Worm (Caenorhabditis elegans) whole organism, young adult: ENCODE measurements around the gene atl-1.

Experiments
- F23B12.7 ChIP-seq: sonication (generic microtip); optimal IDR thresholded peaks from 2 replicates; lab custom pipeline; 2017; ENCODE audit warnings: missing genetic modification characterization, mild to moderate bottlenecking, missing compliant biosample characterization, antibody characterized with exemption, moderate library complexity; ENCODE audit not compliant: insufficient read depth
- F37B4.10 ChIP-seq: fragments of 200-800 bp; sonication (Bioruptor generic); IDR thresholded peaks from 2 replicates; pipeline ENCODE4 v1.3.6; 2022; ENCODE audit warnings: missing genetic modification characterization, missing compliant biosample characterization
- K12H6.12 ChIP-seq: fragments of 200-800 bp; sonication (Bioruptor generic); optimal IDR thresholded peaks from 2 replicates; lab custom pipeline; 2018; ENCODE audit warnings: mild to moderate bottlenecking, missing genetic modification characterization, missing compliant biosample characterization
- T26A5.8 ChIP-seq: sonication (generic microtip); optimal IDR thresholded peaks from 2 replicates; lab custom pipeline; 2016; ENCODE audit warnings: missing genetic modification characterization, missing compliant biosample characterization
- Y56A3A.18 ChIP-seq: fragments of 200-800 bp; sonication (Bioruptor generic); IDR thresholded peaks from 2 replicates; pipeline ENCODE4 v1.3.6; 2022; ENCODE audit warnings: missing genetic modification reagents, missing genetic modification characterization, missing compliant biosample characterization
- ZK185.1 ChIP-seq: sonication (generic microtip); optimal IDR thresholded peaks from 2 replicates; lab custom pipeline; 2016; ENCODE audit warnings: mild to moderate bottlenecking, missing genetic modification characterization, missing compliant biosample characterization; ENCODE audit not compliant: poor library complexity, severe bottlenecking
- attf-5 ChIP-seq: fragments of 200-800 bp; sonication (Bioruptor generic); optimal IDR thresholded peaks from 2 replicates; lab custom pipeline; 2018; ENCODE audit warnings: mild to moderate bottlenecking, missing genetic modification characterization, missing compliant biosample characterization
- bed-2 ChIP-seq: fragments of 200-800 bp; sonication (Bioruptor generic); IDR thresholded peaks from 2 replicates; pipeline ENCODE4 v1.3.6; 2022; ENCODE audit warnings: missing genetic modification reagents, missing genetic modification characterization, missing compliant biosample characterization
- ccch-3 ChIP-seq: fragments of 200-800 bp; sonication (Bioruptor generic); optimal IDR thresholded peaks from 2 replicates; lab custom pipeline; 2018; ENCODE audit warnings: mild to moderate bottlenecking, missing genetic modification characterization, missing compliant biosample characterization
- cebp-1 ChIP-seq, 2 experiments: fragments of 200-800 bp in 1 of 2; sonication (Bioruptor generic) in 1 of 2; sonication (generic microtip) in 1 of 2; IDR thresholded peaks in 1 of 2; optimal IDR thresholded peaks in 1 of 2; 2 replicates each; pipeline versions ENCODE4 v1.3.6 to Lab custom; 2017 to 2022; ENCODE audit warnings: missing compliant biosample characterization in 2 of 2, missing genetic modification characterization in 2 of 2, mild to moderate bottlenecking in 1 of 2, missing genetic modification reagents in 1 of 2, moderate library complexity in 1 of 2
- ceh-27 ChIP-seq: fragments of 200-800 bp; sonication (Bioruptor generic); optimal IDR thresholded peaks from 2 replicates; lab custom pipeline; 2018; ENCODE audit warnings: mild to moderate bottlenecking, missing genetic modification characterization, moderate library complexity, missing compliant biosample characterization
- ceh-58 ChIP-seq: fragments of 200-800 bp; sonication (Bioruptor generic); IDR thresholded peaks from 2 replicates; pipeline ENCODE4 v1.3.6; 2022; ENCODE audit warnings: missing genetic modification characterization, missing compliant biosample characterization
- chd-7 ChIP-seq: sonication (generic microtip); optimal IDR thresholded peaks from 2 replicates; lab custom pipeline; 2016; ENCODE audit warnings: mild to moderate bottlenecking, missing genetic modification characterization, moderate library complexity, missing compliant biosample characterization
- die-1 ChIP-seq: sonication (generic microtip); optimal IDR thresholded peaks from 2 replicates; lab custom pipeline; 2016; ENCODE audit warnings: missing genotype, mild to moderate bottlenecking, missing genetic modification characterization, missing compliant biosample characterization
- dox-1 ChIP-seq: fragments of 200-800 bp; sonication (Bioruptor generic); IDR thresholded peaks from 2 replicates; pipeline ENCODE4 v1.3.6; 2022; ENCODE audit warnings: missing genetic modification reagents, missing genetic modification characterization, missing compliant biosample characterization
- efl-1 ChIP-seq: fragments of 150-350 bp; optimal IDR thresholded peaks from 2 replicates; lab custom pipeline; 2014; ENCODE audit warnings: missing biosample characterization, missing genetic modification reagents, missing genetic modification characterization
- egl-44 ChIP-seq: fragments of 200-800 bp; sonication (Bioruptor generic); IDR thresholded peaks from 2 replicates; pipeline ENCODE4 v1.3.6; 2022; ENCODE audit warnings: missing genetic modification reagents, missing genetic modification characterization, missing compliant biosample characterization
- egrh-3 ChIP-seq: fragments of 200-800 bp; sonication (Bioruptor generic); IDR thresholded peaks from 2 replicates; pipeline ENCODE4 v1.3.6; 2022; ENCODE audit warnings: missing genetic modification reagents, missing genetic modification characterization, missing compliant biosample characterization
- ets-4 ChIP-seq: fragments of 200-800 bp; sonication (Bioruptor generic); optimal IDR thresholded peaks from 2 replicates; lab custom pipeline; 2018; ENCODE audit warnings: mild to moderate bottlenecking, missing genetic modification characterization, missing compliant biosample characterization
- fkh-3 ChIP-seq: sonication (generic microtip); optimal IDR thresholded peaks from 2 replicates; lab custom pipeline; 2016; ENCODE audit warnings: mild to moderate bottlenecking, missing genetic modification characterization, missing compliant biosample characterization
- hmg-1.2 ChIP-seq: fragments of 200-800 bp; sonication (Bioruptor generic); IDR thresholded peaks from 2 replicates; pipeline ENCODE4 v1.3.6; 2022; ENCODE audit warnings: missing genetic modification reagents, missing genetic modification characterization, missing compliant biosample characterization
- hsf-1 ChIP-seq: fragments of 200-800 bp; sonication (Bioruptor generic); IDR thresholded peaks from 2 replicates; pipeline ENCODE4 v1.3.6; 2022; ENCODE audit warnings: missing genetic modification reagents, missing genetic modification characterization, missing compliant biosample characterization
- let-526 ChIP-seq: fragments of 200-800 bp; sonication (Bioruptor generic); IDR thresholded peaks from 2 replicates; pipeline ENCODE4 v1.3.6; 2022; ENCODE audit warnings: missing genetic modification reagents, missing genetic modification characterization, missing compliant biosample characterization
- lin-40 ChIP-seq: sonication (generic microtip); optimal IDR thresholded peaks from 2 replicates; lab custom pipeline; 2016; ENCODE audit warnings: missing genetic modification characterization, mild to moderate bottlenecking, missing compliant biosample characterization, missing genotype, missing genetic modification reagents
- lin-54 ChIP-seq: fragments of 200-800 bp; sonication (Bioruptor generic); optimal IDR thresholded peaks from 2 replicates; lab custom pipeline; 2018; ENCODE audit warnings: mild to moderate bottlenecking, missing genetic modification characterization, missing compliant biosample characterization
- madf-10 ChIP-seq: sonication (generic microtip); optimal IDR thresholded peaks from 2 replicates; lab custom pipeline; 2016; ENCODE audit warnings: mild to moderate bottlenecking, missing genetic modification characterization, missing compliant biosample characterization
- madf-8 ChIP-seq: fragments of 200-800 bp; sonication (Bioruptor generic); conservative IDR thresholded peaks from 2 replicates; pipeline ENCODE4 v1.3.6; 2022; ENCODE audit warnings: missing genetic modification reagents, missing genetic modification characterization, missing compliant biosample characterization
- mcd-1 ChIP-seq: fragments of 200-800 bp; sonication (Bioruptor generic); IDR thresholded peaks from 2 replicates; pipeline ENCODE4 v1.3.6; 2022; ENCODE audit warnings: missing genetic modification reagents, missing genetic modification characterization, missing compliant biosample characterization
- mxl-1 ChIP-seq: sonication (generic microtip); optimal IDR thresholded peaks from 2 replicates; lab custom pipeline; 2016; ENCODE audit warnings: missing genetic modification characterization, missing compliant biosample characterization
- nfya-1 ChIP-seq: sonication (generic microtip); optimal IDR thresholded peaks from 2 replicates; lab custom pipeline; 2017; ENCODE audit warnings: antibody characterized with exemption, missing compliant biosample characterization, missing genetic modification characterization, borderline replicate concordance; ENCODE audit not compliant: insufficient read depth
- nfya-2 ChIP-seq: fragments of 200-800 bp; sonication (Bioruptor generic); IDR thresholded peaks from 2 replicates; pipeline ENCODE4 v1.3.6; 2022; ENCODE audit warnings: missing genetic modification reagents, missing genetic modification characterization, missing compliant biosample characterization
- nhr-120 ChIP-seq: fragments of 200-800 bp; sonication (Bioruptor generic); IDR thresholded peaks from 2 replicates; pipeline ENCODE4 v1.3.6; 2022; ENCODE audit warnings: missing genetic modification characterization, missing compliant biosample characterization
- nhr-80 ChIP-seq: sonication (generic microtip); optimal IDR thresholded peaks from 2 replicates; lab custom pipeline; 2016; ENCODE audit warnings: missing genetic modification characterization, missing compliant biosample characterization
- nhr-90 ChIP-seq: sonication (generic microtip); optimal IDR thresholded peaks from 2 replicates; lab custom pipeline; 2016; ENCODE audit warnings: missing genotype, mild to moderate bottlenecking, missing genetic modification characterization, missing compliant biosample characterization
- pha-4 ChIP-seq: fragments of 150-350 bp; sonication (generic microtip); optimal IDR thresholded peaks from 2 replicates; lab custom pipeline; 2014; ENCODE audit warnings: missing biosample characterization, missing genetic modification reagents, missing genetic modification characterization
- repo-1 ChIP-seq: sonication (generic microtip); optimal IDR thresholded peaks from 2 replicates; lab custom pipeline; 2017; ENCODE audit warnings: mild to moderate bottlenecking, missing genetic modification characterization, missing compliant biosample characterization
- rpc-1 ChIP-seq, 2 experiments: fragments of 150-350 bp in 1 of 2; sonication (generic microtip) in 1 of 2; optimal IDR thresholded peaks; 2 replicates each; lab custom pipeline; 2014 to 2018; ENCODE audit warnings: missing biosample characterization in 1 of 2, missing genetic modification characterization in 1 of 2, missing genetic modification reagents in 1 of 2, missing genotype in 1 of 2
- snpc-4 ChIP-seq, 5 experiments: fragments of 150-350 bp in 1 of 5; sonication (generic microtip) in 4 of 5; optimal IDR thresholded peaks; 2 replicates each; lab custom pipeline; 2014 to 2018; ENCODE audit warnings: missing genetic modification characterization in 5 of 5, missing biosample characterization in 3 of 5, antibody characterized with exemption in 2 of 5, mild to moderate bottlenecking in 2 of 5, missing compliant biosample characterization in 2 of 5, missing genotype in 2 of 5, moderate library complexity in 2 of 5, missing genetic modification reagents in 1 of 5
- somi-1 ChIP-seq: fragments of 200-800 bp; sonication (Bioruptor generic); optimal IDR thresholded peaks from 2 replicates; lab custom pipeline; 2018; ENCODE audit warnings: mild to moderate bottlenecking, missing genetic modification characterization, missing compliant biosample characterization
- unc-130 ChIP-seq: sonication (generic microtip); optimal IDR thresholded peaks from 2 replicates; lab custom pipeline; 2016; ENCODE audit warnings: missing genetic modification reagents, missing genetic modification characterization, missing compliant biosample characterization
- xnd-1 ChIP-seq: sonication (generic microtip); optimal IDR thresholded peaks from 2 replicates; lab custom pipeline; 2016; ENCODE audit warnings: missing genotype, missing genetic modification reagents, missing genetic modification characterization, missing compliant biosample characterization
- zim-3 ChIP-seq: sonication (generic microtip); optimal IDR thresholded peaks from 2 replicates; lab custom pipeline; 2017; ENCODE audit warnings: mild to moderate bottlenecking, missing genetic modification characterization, moderate library complexity, missing compliant biosample characterization
- ztf-28 ChIP-seq: fragments of 200-800 bp; sonication (Bioruptor generic); IDR thresholded peaks from 2 replicates; pipeline ENCODE4 v1.3.6; 2022; ENCODE audit warnings: missing genetic modification reagents, missing genetic modification characterization, missing compliant biosample characterization

atl-1 gene

DNA sequence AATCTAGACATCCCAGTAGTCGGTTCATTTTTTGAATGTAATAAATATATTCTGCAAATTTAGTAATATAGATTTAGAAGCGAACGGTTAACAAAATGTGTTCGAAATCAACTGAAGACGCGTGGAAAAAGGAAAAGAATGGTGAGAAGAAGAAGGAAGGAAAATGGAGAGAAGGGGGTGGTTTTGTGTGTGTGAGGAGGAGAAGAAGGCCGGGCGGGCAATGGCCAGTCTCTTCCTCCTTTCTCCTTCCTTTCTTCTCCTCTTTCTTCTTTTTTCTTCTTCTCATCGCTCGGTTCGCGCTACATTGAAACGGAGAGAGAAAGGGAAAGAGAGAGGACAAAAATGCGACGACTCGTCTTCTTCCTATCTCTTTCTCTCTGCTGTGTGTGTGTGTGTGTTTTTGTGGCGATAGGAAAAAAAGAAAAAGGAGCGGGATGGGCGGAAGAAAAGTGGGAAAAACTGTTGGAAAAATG lies 46.8 kb upstream of the atl-1 start, which contains the start of gene ztf-9:
Gene ztf-9, minus strand, starts transcription at position 51 of the 473 bp plus-strand sequence.
- TF ChIP-seq lin-40 (peak; percentile 42), mxl-1 (no peak), mcd-1 (GFP tag; lab: Robert Waterston, UW) (peak; percentile 35; the same call in 1 of the 2 replicates), F37B4.10 (GFP tag; lab: Robert Waterston, UW) (no peak), hmg-1.2 (GFP tag; lab: Robert Waterston, UW) (no peak), nhr-90 (no peak), repo-1 (tag; lab: Kevin White, UChicago) (peak; percentile 23), madf-8 (GFP tag; lab: Robert Waterston, UW) (no peak), ccch-3 (GFP tag; lab: Kevin White, UChicago) (no peak), nhr-80 (tag; lab: Kevin White, UChicago) (peak; percentile 30), madf-10 (tag; lab: Kevin White, UChicago) (peak; percentile 11), ets-4 (no peak), cebp-1 (GFP tag; IDR thresholded peaks at IDR 0.05; lab: Robert Waterston, UW) (no peak), cebp-1 (tag; optimal IDR thresholded peaks at IDR 0.05; lab: Kevin White, UChicago) (no peak), xnd-1 (tag; lab: Kevin White, UChicago) (no peak), snpc-4 (GFP tag; optimal IDR thresholded peaks at IDR 0.05; lab: Kevin White, UChicago) (no peak), snpc-4 (tag; optimal IDR thresholded peaks at IDR 0.05; lab: Kevin White, UChicago) (peak in 1 of 4 experiments; percentile 1), die-1 (tag; lab: Kevin White, UChicago) (no peak), ztf-28 (GFP tag; lab: Robert Waterston, UW) (no peak), nfya-2 (no peak), egrh-3 (GFP tag; lab: Robert Waterston, UW) (peak; percentile 69), ZK185.1 (no peak), K12H6.12 (tag; lab: Kevin White, UChicago) (peak; percentile 26), fkh-3 (no peak), zim-3 (tag; lab: Kevin White, UChicago) (no peak), dox-1 (0 out of 2 replicates have a peak, but pooled peaks have one; percentile 69), ceh-27 (peak; percentile 5), pha-4 (tag; lab: Kevin White, UChicago) (no peak), nhr-120 (GFP tag; lab: Robert Waterston, UW) (no peak), Y56A3A.18 (no peak), bed-2 (GFP tag; lab: Robert Waterston, UW) (no peak), ceh-58 (GFP tag; lab: Robert Waterston, UW) (no peak), attf-5 (GFP tag; lab: Kevin White, UChicago) (peak; percentile 33), T26A5.8 (tag; lab: Kevin White, UChicago) (no peak), hsf-1 (GFP tag; lab: Robert Waterston, UW) (no peak), egl-44 (GFP tag; lab: Robert Waterston, UW) (no peak), unc-130 (GFP tag; lab: Kevin White, UChicago) (no peak), chd-7 (tag; lab: Kevin White, UChicago) (no peak), lin-54 (GFP tag; lab: Kevin White, UChicago) (peak; percentile 23), somi-1 (GFP tag; lab: Kevin White, UChicago) (peak; percentile 34), rpc-1 (optimal IDR thresholded peaks at IDR 0.05; lab: Kevin White, UChicago) (no peak), rpc-1 (tag; optimal IDR thresholded peaks at IDR 0.05; lab: Kevin White, UChicago) (no peak), F23B12.7 (tag; lab: Kevin White, UChicago) (peak; percentile 17), let-526 (GFP tag; lab: Robert Waterston, UW) (no peak), efl-1 (GFP tag; lab: Kevin White, UChicago) (no peak), nfya-1 (tag; lab: Kevin White, UChicago) (no peak)
